Worm (Caenorhabditis elegans): Measurements from ENCODE around the gene plc-2.

plc-2 gene

ce11 chrV:15184097-15185040 is 8.0 kb upstream of the plc-2 start, which contains the start of gene Y75B12B.1:
TSS of gene Y75B12B.1 (plus strand) at chrV:15184699.
- TF ChIP-seq nhr-21 (tag; optimal IDR thresholded peaks at IDR 0.05) (no peak), unc-39 (tag; optimal IDR thresholded peaks at IDR 0.05) (no peak), lsy-2 (tag; optimal IDR thresholded peaks at IDR 0.05) (no peak), nhr-23 (tag; optimal IDR thresholded peaks at IDR 0.05) (no peak), fos-1 (tag; optimal IDR thresholded peaks at IDR 0.05) (no peak)

ce11 chrV:15186259-15186927 is 6.0 kb upstream of the plc-2 start, which contains the start of gene Y75B12B.3:
TSS of gene Y75B12B.3 (minus strand) at chrV:15186279.
- TF ChIP-seq lsy-2 (tag; optimal IDR thresholded peaks at IDR 0.05) (peak in 1 of 2 experiments; percentile 29), ama-1 (optimal IDR thresholded peaks at IDR 0.05) (peak; percentile 75), unc-55 (GFP tag; optimal IDR thresholded peaks at IDR 0.05) (no peak)

ce11 chrV:15187083-15188057 is 5.0 kb upstream of the plc-2 start, which contains the start of the genes cyn-7 and bath-36:
TSS of gene cyn-7 (minus strand) at chrV:15187378.
TSS of gene bath-36 (plus strand) at chrV:15187888.
- no peak for TF ChIP-seq ceh-82 (tag; optimal IDR thresholded peaks at IDR 0.05)
- TF ChIP-seq nhr-25 (tag; optimal IDR thresholded peaks at IDR 0.05), result peak; percentile 75
- TF ChIP-seq R02D3.7 (tag; optimal IDR thresholded peaks at IDR 0.05), result peak; percentile 9
- no peak for TF ChIP-seq ZK546.5 (tag; optimal IDR thresholded peaks at IDR 0.05)
- TF ChIP-seq ztf-4 (tag; optimal IDR thresholded peaks at IDR 0.05), result peak; percentile 34
- peak in 1 of 2 experiments; percentile 18 for TF ChIP-seq mdl-1 (tag; optimal IDR thresholded peaks at IDR 0.05)
- TF ChIP-seq blmp-1 (tag; optimal IDR thresholded peaks at IDR 0.05; ENCODE audit: insufficient read depth), result peak; percentile 86
- TF ChIP-seq sma-9 (GFP tag; optimal IDR thresholded peaks at IDR 0.05), result peak; percentile 72
- TF ChIP-seq sma-9 (tag; optimal IDR thresholded peaks at IDR 0.05), result no peak
- peak; percentile 28 for TF ChIP-seq snpc-4 (tag; optimal IDR thresholded peaks at IDR 0.05)
- TF ChIP-seq lin-13 (GFP tag; optimal IDR thresholded peaks at IDR 0.05), result peak; percentile 70
- TF ChIP-seq nhr-129 (tag; optimal IDR thresholded peaks at IDR 0.05), result peak; percentile 71
- peak; percentile 86 for TF ChIP-seq gmeb-1 (tag; optimal IDR thresholded peaks at IDR 0.05)
- TF ChIP-seq nhr-237 (tag; optimal IDR thresholded peaks at IDR 0.05), result no peak
- peak; percentile 86 for TF ChIP-seq C34F6.9 (tag; optimal IDR thresholded peaks at IDR 0.05)
- TF ChIP-seq ztf-1 (GFP tag; conservative IDR thresholded peaks at IDR 0.05), result no peak
- TF ChIP-seq elt-3 (tag; optimal IDR thresholded peaks at IDR 0.05), result no peak
- TF ChIP-seq egl-27 (tag; optimal IDR thresholded peaks at IDR 0.05), result peak; percentile 70
- no peak for TF ChIP-seq ama-1 (optimal IDR thresholded peaks at IDR 0.05)
- TF ChIP-seq peb-1 (tag; optimal IDR thresholded peaks at IDR 0.05), result no peak
- peak; percentile 3 for TF ChIP-seq mab-5 (tag; optimal IDR thresholded peaks at IDR 0.05)
- peak; percentile 88 for TF ChIP-seq sma-3 (GFP tag; optimal IDR thresholded peaks at IDR 0.05)
- TF ChIP-seq F13H6.1 (tag; optimal IDR thresholded peaks at IDR 0.05), result peak; percentile 78
- TF ChIP-seq nhr-23 (tag; optimal IDR thresholded peaks at IDR 0.05), result no peak
- peak; percentile 71 to 87 for TF ChIP-seq lsy-2 (tag; optimal IDR thresholded peaks at IDR 0.05)
- no peak for TF ChIP-seq alr-1 (tag; optimal IDR thresholded peaks at IDR 0.05)
- no peak for TF ChIP-seq nhr-11 (tag; optimal IDR thresholded peaks at IDR 0.05)
- no peak for TF ChIP-seq ceh-16 (tag; optimal IDR thresholded peaks at IDR 0.05)
- peak; percentile 67 for TF ChIP-seq unc-55 (GFP tag; optimal IDR thresholded peaks at IDR 0.05)
- TF ChIP-seq crh-2 (tag; optimal IDR thresholded peaks at IDR 0.05), result peak; percentile 82
- TF ChIP-seq sem-4 (tag; optimal IDR thresholded peaks at IDR 0.05), result peak; percentile 24
- TF ChIP-seq fos-1 (tag; optimal IDR thresholded peaks at IDR 0.05), result peak; percentile 89
- TF ChIP-seq nhr-77 (tag; optimal IDR thresholded peaks at IDR 0.05), result no peak
- peak; percentile 61 for TF ChIP-seq nhr-21 (tag; optimal IDR thresholded peaks at IDR 0.05)
- TF ChIP-seq unc-39 (tag; optimal IDR thresholded peaks at IDR 0.05), result no peak

Data from whole organism, L2 larva.